Worm (Caenorhabditis elegans): Measurements from ENCODE around the gene apc-17.

- TF ChIP-seq unc-39 (tag; optimal IDR thresholded peaks at IDR 0.05), result no peak
- no peak for TF ChIP-seq dpl-1 (GFP tag; optimal IDR thresholded peaks at IDR 0.05)
These were observed 4.3 kb upstream of the apc-17 start, which contains the start of gene C09H10.5 for ce11 chrII:11103657-11104056.

Data from whole organism, L4 larva.